Worm (Caenorhabditis elegans) whole organism, L3 larva: Measurements from ENCODE around the gene sma-4.

ENCODE experiments used
- elt-1 ChIP-seq: fragments of 150-350 bp; optimal IDR thresholded peaks from 2 replicates; lab custom pipeline; 2014; ENCODE audit warnings: missing biosample characterization, missing genetic modification characterization
- nhr-11 ChIP-seq: fragments of 150-350 bp; optimal IDR thresholded peaks from 2 replicates; lab custom pipeline; 2014; ENCODE audit warnings: missing biosample characterization, missing genetic modification characterization
- nhr-28 ChIP-seq: fragments of 150-350 bp; optimal IDR thresholded peaks from 2 replicates; lab custom pipeline; 2014; ENCODE audit warnings: missing biosample characterization, missing genetic modification characterization
- nhr-77 ChIP-seq: fragments of 150-350 bp; optimal IDR thresholded peaks from 2 replicates; lab custom pipeline; 2014; ENCODE audit warnings: missing biosample characterization, missing genetic modification characterization
- pqm-1 ChIP-seq: fragments of 150-350 bp; optimal IDR thresholded peaks from 2 replicates; lab custom pipeline; 2017; ENCODE audit warnings: missing biosample characterization, missing genetic modification characterization, inconsistent platforms

DNA sequence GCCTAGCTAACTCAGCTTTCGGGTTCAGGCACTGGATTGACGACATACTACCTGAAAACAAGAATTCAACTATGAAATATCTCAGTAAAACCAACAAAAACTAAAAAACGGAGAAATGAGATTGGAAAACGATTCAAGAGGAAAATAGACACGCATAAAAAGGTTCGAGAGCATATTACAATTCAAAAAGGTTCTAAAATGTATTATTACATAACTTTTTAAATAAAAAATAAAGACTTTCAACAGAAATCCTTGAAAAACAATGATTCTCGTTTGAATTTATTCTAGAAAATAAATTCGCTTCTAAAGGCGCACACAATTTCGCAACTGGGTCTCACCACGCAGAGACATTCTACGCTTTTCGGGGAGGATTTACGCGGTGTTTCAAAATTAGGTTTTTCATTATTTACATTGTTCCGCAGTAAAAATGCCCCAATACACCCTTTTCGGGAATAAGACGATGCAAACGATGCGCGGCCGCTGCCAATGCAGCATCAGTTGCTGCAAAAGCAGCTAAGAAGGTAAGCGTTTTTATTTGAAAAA is 39.7 kb downstream of the sma-4 start, which contains the start of the genes cct-6 and alh-9:
- TF ChIP-seq nhr-77 (tag; lab: Kevin White, UChicago) (no peak), pqm-1 (tag; lab: Kevin White, UChicago) (peak; percentile 48), nhr-28 (tag; lab: Kevin White, UChicago) (no peak), nhr-11 (tag; lab: Kevin White, UChicago) (no peak), elt-1 (tag; lab: Kevin White, UChicago) (peak; percentile 10)
